Worm (Caenorhabditis elegans) whole organism, young adult: Measurements from ENCODE around the gene C49C3.8.

Experiments used
- ZK185.1 ChIP-seq: sonication (generic microtip); optimal IDR thresholded peaks from 2 replicates; lab custom pipeline; 2016; ENCODE audit warnings: mild to moderate bottlenecking, missing genetic modification characterization, missing compliant biosample characterization; ENCODE audit not compliant: poor library complexity, severe bottlenecking
- dpl-1 ChIP-seq: fragments of 150-350 bp; optimal IDR thresholded peaks from 2 replicates; lab custom pipeline; 2014; ENCODE audit warnings: missing biosample characterization, missing genetic modification reagents, missing genetic modification characterization
- let-526 ChIP-seq: fragments of 200-800 bp; sonication (Bioruptor generic); IDR thresholded peaks from 2 replicates; pipeline ENCODE4 v1.3.6; 2022; ENCODE audit warnings: missing genetic modification reagents, missing genetic modification characterization, missing compliant biosample characterization
- nfya-1 ChIP-seq: sonication (generic microtip); optimal IDR thresholded peaks from 2 replicates; lab custom pipeline; 2017; ENCODE audit warnings: antibody characterized with exemption, missing compliant biosample characterization, missing genetic modification characterization, borderline replicate concordance; ENCODE audit not compliant: insufficient read depth

DNA sequence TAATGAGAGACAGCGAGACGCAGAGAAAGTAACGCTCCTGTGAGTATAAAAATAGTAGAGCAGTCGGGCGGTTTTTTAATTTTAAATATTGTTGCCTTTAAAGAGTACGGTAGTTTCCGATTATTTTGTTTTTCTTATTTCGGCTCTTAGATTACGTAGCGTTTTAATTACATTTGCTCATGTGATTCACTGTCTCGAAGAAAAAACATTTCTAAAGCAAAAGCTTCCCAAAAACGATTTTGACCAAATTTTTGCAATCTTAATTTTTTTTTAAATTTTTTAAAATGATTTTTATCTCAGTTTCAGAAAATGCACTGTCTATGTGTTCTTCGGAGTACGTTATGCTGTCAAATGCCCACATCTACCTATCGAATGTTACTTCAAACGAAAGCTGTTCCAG is 41.1 kb downstream of the C49C3.8 start, which contains the start of gene haf-1:
- TF ChIP-seq dpl-1 (GFP tag; lab: Kevin White, UChicago): no peak
- no peak for TF ChIP-seq nfya-1 (tag; lab: Kevin White, UChicago)
- no peak for TF ChIP-seq ZK185.1 (tag; lab: Kevin White, UChicago)
- no peak for TF ChIP-seq let-526 (GFP tag; lab: Robert Waterston, UW)
